Worm (Caenorhabditis elegans): ENCODE results near the gene Y62H9A.15.

Gene Y62H9A.15

DNA sequence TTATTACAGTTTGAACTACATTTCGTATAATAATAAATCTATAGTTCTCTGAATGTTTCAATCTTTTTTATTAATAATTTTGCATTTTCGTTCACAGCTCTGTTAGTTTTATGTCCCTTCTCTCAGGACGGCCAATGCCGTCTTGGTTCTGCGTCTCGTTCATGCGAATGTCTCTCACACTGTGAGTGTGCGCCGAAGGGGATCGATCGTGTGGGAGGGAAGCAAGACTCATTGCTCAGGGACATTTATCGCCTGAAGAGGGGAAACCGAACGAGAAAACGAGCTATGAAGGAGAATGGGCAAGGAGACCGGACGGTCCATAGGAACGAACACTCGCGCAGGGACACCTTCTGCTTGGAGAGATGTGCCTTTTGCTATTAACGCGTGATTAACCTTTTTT lies 10.9 kb downstream of the Y62H9A.15 start:
- TF ChIP-seq nhr-111 (GFP tag; optimal IDR thresholded peaks at IDR 0.05) (no peak), F10B5.3 (tag; optimal IDR thresholded peaks at IDR 0.05) (peak; percentile 12), pha-4 (GFP tag; IDR thresholded peaks at IDR 0.05) (no peak), pha-4 (tag; optimal IDR thresholded peaks at IDR 0.05) (no peak), ceh-28 (tag; optimal IDR thresholded peaks at IDR 0.05) (peak; percentile 43), dmd-8 (GFP tag; IDR thresholded peaks at IDR 0.05) (no peak), nhr-41 (GFP tag; IDR thresholded peaks at IDR 0.05) (no peak), unc-62 (GFP tag; optimal IDR thresholded peaks at IDR 0.05 in 1 of 2) (peak in 1 of 2 experiments; percentile 85), unc-62 (tag; optimal IDR thresholded peaks at IDR 0.05) (no peak), php-3 (GFP tag; IDR thresholded peaks at IDR 0.05) (no peak), nhr-102 (tag; optimal IDR thresholded peaks at IDR 0.05) (no peak), mxl-2 (GFP tag; conservative IDR thresholded peaks at IDR 0.05) (no peak), rbr-2 (tag; optimal IDR thresholded peaks at IDR 0.05) (peak; percentile 46), snpc-1.2 (GFP tag; IDR thresholded peaks at IDR 0.05) (no peak), dpl-1 (GFP tag; optimal IDR thresholded peaks at IDR 0.05) (no peak), lin-15B (tag; optimal IDR thresholded peaks at IDR 0.05) (no peak), aha-1 (tag) (peak; percentile 57), F37D6.2 (tag; optimal IDR thresholded peaks at IDR 0.05) (peak; percentile 51), dmd-6 (GFP tag; IDR thresholded peaks at IDR 0.05) (no peak), lir-3 (tag; optimal IDR thresholded peaks at IDR 0.05) (no peak), daf-12 (tag; optimal IDR thresholded peaks at IDR 0.05) (no peak)

DNA sequence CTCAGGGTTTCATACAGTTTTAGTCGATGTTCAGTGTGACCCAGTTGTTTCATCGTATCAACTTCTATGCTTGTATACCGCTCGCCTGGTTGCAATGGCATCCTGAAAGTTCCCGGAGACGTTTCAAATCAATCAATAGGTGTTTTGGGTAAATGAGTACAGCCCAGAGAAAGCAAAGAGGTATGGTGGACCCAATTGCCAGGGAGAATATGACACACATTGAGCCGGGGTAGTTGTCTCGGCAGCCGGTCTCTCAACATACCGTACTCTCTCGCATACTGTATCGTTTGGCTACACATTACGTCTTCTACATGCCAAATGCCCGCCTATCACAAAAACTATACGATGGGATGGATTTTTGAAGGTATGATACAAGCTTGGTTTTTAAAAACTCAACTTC lies 11.9 kb downstream of the Y62H9A.15 start, which contains the start of gene Y62H9A.9:
Y62H9A.9 (minus strand) TSS at position 101 of the 400 bp plus-strand sequence.
- TF ChIP-seq daf-16 (GFP tag; optimal IDR thresholded peaks at IDR 0.05) (no peak), daf-16 (tag; optimal IDR thresholded peaks at IDR 0.05) (no peak)

DNA sequence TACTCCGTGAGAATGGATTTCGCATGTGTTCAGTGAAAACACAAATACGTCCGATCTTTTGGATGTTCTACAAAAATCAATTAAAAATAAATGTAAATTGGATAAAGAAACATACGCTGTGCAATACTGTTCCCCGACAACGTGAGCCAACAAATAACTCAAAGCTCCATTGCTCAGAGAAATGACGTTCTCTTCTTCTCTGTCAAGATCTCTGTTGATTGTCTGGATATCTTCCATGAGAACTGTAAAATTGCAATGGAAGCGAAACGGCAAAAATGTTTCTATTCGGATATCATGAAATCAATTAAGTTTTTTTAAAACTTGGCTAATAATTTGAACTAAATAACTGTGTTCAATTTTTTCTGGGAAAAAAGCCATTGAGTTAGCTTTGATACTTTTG lies 13.2 kb downstream of the Y62H9A.15 start:
- TF ChIP-seq F10B5.3 (tag; optimal IDR thresholded peaks at IDR 0.05) = no peak
- no peak for TF ChIP-seq snpc-1.2 (GFP tag; IDR thresholded peaks at IDR 0.05)
- TF ChIP-seq aha-1 (tag) = peak; percentile 93
- no peak for TF ChIP-seq ces-1 (GFP tag; optimal IDR thresholded peaks at IDR 0.05)

DNA sequence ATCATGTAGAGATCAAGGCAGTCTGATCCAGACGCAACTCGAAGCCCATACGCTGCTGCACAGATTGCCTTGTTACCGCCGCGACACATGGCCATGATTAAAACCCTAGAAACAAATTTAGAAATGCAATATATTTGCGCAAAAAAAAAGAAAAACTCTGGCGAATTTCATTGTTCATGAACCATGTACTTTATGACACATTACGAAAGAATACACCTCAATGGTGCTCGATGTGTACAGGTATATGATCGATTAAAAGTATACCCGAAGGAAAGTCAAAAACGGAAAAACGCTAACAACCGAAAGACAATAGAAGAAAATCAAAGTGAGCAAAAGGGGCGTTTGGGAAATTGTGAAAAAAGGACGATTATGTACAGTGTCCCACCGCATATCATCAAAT lies 17.6 kb downstream of the Y62H9A.15 start, which contains the start of gene Y62H9A.8:
Y62H9A.8 (minus strand) TSS at position 101 of the 400 bp plus-strand sequence.
- TF ChIP-seq Y105C5A.15 (GFP tag; IDR thresholded peaks at IDR 0.05) (no peak), D1046.2 (GFP tag; IDR thresholded peaks at IDR 0.05) (no peak), daf-16 (GFP tag; optimal IDR thresholded peaks at IDR 0.05) (no peak), daf-16 (tag; optimal IDR thresholded peaks at IDR 0.05) (no peak), zfp-3 (GFP tag; conservative IDR thresholded peaks at IDR 0.05) (no peak), hmg-1.1 (GFP tag; IDR thresholded peaks at IDR 0.05) (no peak), nhr-102 (tag; optimal IDR thresholded peaks at IDR 0.05) (no peak), madf-9 (GFP tag; conservative IDR thresholded peaks at IDR 0.05) (no peak), zfp-2 (tag; optimal IDR thresholded peaks at IDR 0.05) (no peak), ZK546.5 (tag; optimal IDR thresholded peaks at IDR 0.05) (no peak), nhr-237 (tag; optimal IDR thresholded peaks at IDR 0.05) (no peak), tag-97 (GFP tag; IDR thresholded peaks at IDR 0.05) (no peak), nhr-111 (GFP tag; optimal IDR thresholded peaks at IDR 0.05) (no peak), hlh-30 (tag; optimal IDR thresholded peaks at IDR 0.05; ENCODE audit: insufficient read depth) (no peak), lin-29 (GFP tag; IDR thresholded peaks at IDR 0.05) (no peak), F10B5.3 (tag; optimal IDR thresholded peaks at IDR 0.05) (no peak), jun-1 (tag; optimal IDR thresholded peaks at IDR 0.05) (no peak)
